Worm (Caenorhabditis elegans): ENCODE results near the gene ugt-10.

DNA sequence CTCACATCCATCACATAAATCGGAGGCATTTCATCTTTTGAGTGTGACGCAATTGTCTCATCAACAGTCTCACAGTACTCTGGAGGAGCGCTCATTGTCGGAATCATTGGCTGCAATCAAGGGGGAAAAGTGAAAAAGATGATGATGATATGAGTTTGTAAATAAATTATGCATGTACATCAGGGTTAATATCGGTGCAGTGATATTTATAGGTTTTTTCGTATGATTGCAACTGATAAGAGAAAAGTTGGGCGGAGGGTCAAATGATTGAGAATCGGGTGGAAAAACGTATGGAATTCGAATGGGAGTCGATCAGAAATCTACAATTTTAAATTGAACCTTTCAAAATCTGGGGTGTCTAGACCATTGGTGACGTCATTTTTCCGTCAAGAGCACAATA lies 15.0 kb upstream of the ugt-10 start, which contains the start of gene H23N18.6:
- TF ChIP-seq pqm-1 (tag; optimal IDR thresholded peaks at IDR 0.05) (peak; percentile 26), R02D3.7 (tag; optimal IDR thresholded peaks at IDR 0.05) (no peak), skn-1 (tag; optimal IDR thresholded peaks at IDR 0.05) (no peak), mdl-1 (tag; optimal IDR thresholded peaks at IDR 0.05) (no peak), ZK546.5 (tag; optimal IDR thresholded peaks at IDR 0.05) (no peak), nhr-12 (tag; optimal IDR thresholded peaks at IDR 0.05) (no peak)

Measured in whole organism, L3 larva.